Fruit fly (Drosophila melanogaster) whole organism, prepupa: ENCODE data around the gene CG5157.

ENCODE experiments used
- Blimp-1 ChIP-seq: fragments of 200-800 bp; sonication (Bioruptor generic); optimal IDR thresholded peaks from 3 replicates; lab custom pipeline; 2017; ENCODE audit warnings: missing biosample characterization, missing genetic modification characterization, mild to moderate bottlenecking, moderate library complexity, missing genetic modification reagents
- CG10631 ChIP-seq: fragments of 200-800 bp; sonication (Bioruptor generic); optimal IDR thresholded peaks from 2 replicates; lab custom pipeline; 2016; ENCODE audit warnings: missing biosample characterization, missing genetic modification characterization
- CG10669 ChIP-seq: fragments of 200-800 bp; sonication (Bioruptor generic); optimal IDR thresholded peaks from 3 replicates; lab custom pipeline; 2018; ENCODE audit warnings: missing biosample characterization, mild to moderate bottlenecking, missing genetic modification characterization, moderate library complexity
- CG11294 ChIP-seq: fragments of 200-800 bp; sonication (Bioruptor generic); IDR thresholded peaks from 2 replicates; pipeline ENCODE4 v1.3.6; 2022; ENCODE audit warnings: missing biosample characterization, missing genetic modification characterization
- CG11762 ChIP-seq: fragments of 200-800 bp; sonication (Bioruptor generic); optimal IDR thresholded peaks from 3 replicates; lab custom pipeline; 2016; ENCODE audit warnings: missing biosample characterization, missing genetic modification characterization; ENCODE audit not compliant: insufficient read depth
- CG11902 ChIP-seq: fragments of 200-800 bp; sonication (Bioruptor generic); optimal IDR thresholded peaks from 3 replicates; lab custom pipeline; 2016; ENCODE audit warnings: missing biosample characterization, missing genetic modification characterization
- CG15336 ChIP-seq: fragments of 200-800 bp; sonication (Bioruptor generic); IDR thresholded peaks from 2 replicates; pipeline ENCODE4 v1.3.6; 2022; ENCODE audit warnings: missing biosample characterization, missing genetic modification characterization
- CG1621 ChIP-seq: fragments of 200-800 bp; sonication (Bioruptor generic); optimal IDR thresholded peaks from 3 replicates; lab custom pipeline; 2018; ENCODE audit warnings: missing biosample characterization, mild to moderate bottlenecking, missing genetic modification characterization
- CG16779 ChIP-seq: fragments of 200-800 bp; sonication (Bioruptor generic); optimal IDR thresholded peaks from 3 replicates; lab custom pipeline; 2017; ENCODE audit warnings: missing biosample characterization, mild to moderate bottlenecking, missing genetic modification characterization
- CG3032 ChIP-seq: fragments of 200-800 bp; optimal IDR thresholded peaks from 2 replicates; lab custom pipeline; 2019; ENCODE audit warnings: missing biosample characterization, mild to moderate bottlenecking, missing genetic modification characterization, moderate library complexity
- CG31627 ChIP-seq: fragments of 200-800 bp; sonication (Bioruptor generic); optimal IDR thresholded peaks from 3 replicates; lab custom pipeline; 2016; ENCODE audit warnings: missing biosample characterization, missing genetic modification characterization
- CG34406 ChIP-seq: fragments of 200-800 bp; sonication (Bioruptor generic); optimal IDR thresholded peaks from 3 replicates; lab custom pipeline; 2016; ENCODE audit warnings: missing biosample characterization, missing genetic modification characterization
- CG3919 ChIP-seq: fragments of 200-800 bp; sonication (Bioruptor generic); optimal IDR thresholded peaks from 3 replicates; lab custom pipeline; 2016; ENCODE audit warnings: missing biosample characterization, missing genetic modification characterization
- CG4318 ChIP-seq: fragments of 200-800 bp; sonication (Bioruptor generic); optimal IDR thresholded peaks from 3 replicates; lab custom pipeline; 2017; ENCODE audit warnings: missing biosample characterization, mild to moderate bottlenecking, missing genetic modification characterization
- CG6163 ChIP-seq: fragments of 200-800 bp; sonication (Bioruptor generic); IDR thresholded peaks from 3 replicates; pipeline ENCODE4 v1.3.6; 2022; ENCODE audit warnings: missing biosample characterization, missing genetic modification characterization
- CG6276 ChIP-seq: fragments of 200-800 bp; sonication (Bioruptor generic); optimal IDR thresholded peaks from 2 replicates; lab custom pipeline; 2017; ENCODE audit warnings: missing biosample characterization, mild to moderate bottlenecking, missing genetic modification characterization
- CG6792 ChIP-seq: fragments of 200-800 bp; sonication (Bioruptor generic); optimal IDR thresholded peaks from 3 replicates; lab custom pipeline; 2016; ENCODE audit warnings: missing biosample characterization, missing genetic modification characterization
- CG6808 ChIP-seq: fragments of 200-800 bp; sonication (Bioruptor generic); optimal IDR thresholded peaks from 3 replicates; lab custom pipeline; 2017; ENCODE audit warnings: missing biosample characterization, missing genetic modification characterization, mild to moderate bottlenecking, moderate library complexity, missing genetic modification reagents
- CG6854 ChIP-seq: fragments of 200-800 bp; sonication (Bioruptor generic); optimal IDR thresholded peaks from 2 replicates; lab custom pipeline; 2017; ENCODE audit warnings: missing biosample characterization, mild to moderate bottlenecking, missing genetic modification characterization
- CG7368 ChIP-seq: fragments of 200-800 bp; sonication (Bioruptor generic); optimal IDR thresholded peaks from 3 replicates; lab custom pipeline; 2016; ENCODE audit warnings: missing biosample characterization, missing genetic modification characterization
- CG8319 ChIP-seq: fragments of 200-800 bp; sonication (Bioruptor generic); optimal IDR thresholded peaks from 3 replicates; lab custom pipeline; 2016; ENCODE audit warnings: missing biosample characterization, missing genetic modification characterization
- CG8632 ChIP-seq: fragments of 200-800 bp; sonication (Bioruptor generic); optimal IDR thresholded peaks from 3 replicates; lab custom pipeline; 2016; ENCODE audit warnings: missing biosample characterization, missing genetic modification characterization
- CG9139 ChIP-seq: fragments of 200-800 bp; sonication (Bioruptor generic); optimal IDR thresholded peaks from 3 replicates; lab custom pipeline; 2017; ENCODE audit warnings: missing biosample characterization, mild to moderate bottlenecking, missing genetic modification characterization
- Eip75B ChIP-seq: fragments of 200-800 bp; sonication (Bioruptor generic); optimal IDR thresholded peaks from 3 replicates; lab custom pipeline; 2016; ENCODE audit warnings: missing biosample characterization, missing genetic modification characterization
- Eip78C ChIP-seq: fragments of 200-800 bp; sonication (Bioruptor generic); peaks from one replicate; lab custom pipeline; 2016; ENCODE audit warnings: missing biosample characterization, missing genetic modification characterization
- Eip93F ChIP-seq: fragments of 200-800 bp; sonication (Bioruptor generic); optimal IDR thresholded peaks from 2 replicates; lab custom pipeline; 2016; ENCODE audit warnings: missing biosample characterization, mild to moderate bottlenecking, missing genetic modification characterization
- Ets21C ChIP-seq: fragments of 200-800 bp; sonication (Bioruptor generic); optimal IDR thresholded peaks from 3 replicates; lab custom pipeline; 2016; ENCODE audit warnings: missing biosample characterization, missing genetic modification characterization
- Gug ChIP-seq: fragments of 200-800 bp; sonication (Bioruptor generic); IDR thresholded peaks from 2 replicates; pipeline ENCODE4 v1.3.6; 2022; ENCODE audit warnings: missing biosample characterization, missing genetic modification characterization
- Hr38 ChIP-seq: sonication (Bioruptor generic); optimal IDR thresholded peaks from 2 replicates; lab custom pipeline; 2016; ENCODE audit warnings: missing biosample characterization, missing genetic modification characterization
- Hr4 ChIP-seq: fragments of 200-800 bp; sonication (Bioruptor generic); optimal IDR thresholded peaks from 3 replicates; lab custom pipeline; 2016; ENCODE audit warnings: missing biosample characterization, missing genetic modification characterization
- Met ChIP-seq: fragments of 200-800 bp; sonication (Bioruptor generic); optimal IDR thresholded peaks from 3 replicates; lab custom pipeline; 2016; ENCODE audit warnings: missing biosample characterization, missing genetic modification characterization
- Smox ChIP-seq: fragments of 200-800 bp; sonication (Bioruptor generic); optimal IDR thresholded peaks from 3 replicates; lab custom pipeline; 2016; ENCODE audit warnings: missing biosample characterization, missing genetic modification characterization
- Sox14 ChIP-seq: fragments of 200-800 bp; sonication (Bioruptor generic); optimal IDR thresholded peaks from 3 replicates; lab custom pipeline; 2016; ENCODE audit warnings: missing biosample characterization, missing genetic modification characterization
- Sox15 ChIP-seq: fragments of 200-800 bp; sonication (Bioruptor generic); optimal IDR thresholded peaks from 3 replicates; lab custom pipeline; 2016; ENCODE audit warnings: missing biosample characterization, missing genetic modification characterization
- achi ChIP-seq: fragments of 200-800 bp; sonication (Bioruptor generic); optimal IDR thresholded peaks from 3 replicates; lab custom pipeline; 2016; ENCODE audit warnings: missing biosample characterization, missing genetic modification characterization
- acj6 ChIP-seq: fragments of 200-800 bp; sonication (Bioruptor generic); optimal IDR thresholded peaks from 3 replicates; lab custom pipeline; 2016; ENCODE audit warnings: missing biosample characterization, missing genetic modification characterization
- cyc ChIP-seq: fragments of 200-800 bp; sonication (Bioruptor generic); optimal IDR thresholded peaks from 3 replicates; lab custom pipeline; 2016; ENCODE audit warnings: missing biosample characterization, missing genetic modification characterization
- dac ChIP-seq: fragments of 200-800 bp; sonication (Bioruptor generic); optimal IDR thresholded peaks from 2 replicates; lab custom pipeline; 2017; ENCODE audit warnings: missing biosample characterization, mild to moderate bottlenecking, missing genetic modification characterization
- dsx ChIP-seq: fragments of 200-800 bp; optimal IDR thresholded peaks from 3 replicates; lab custom pipeline; 2019; ENCODE audit warnings: missing biosample characterization, mild to moderate bottlenecking, missing genetic modification characterization, moderate library complexity; ENCODE audit not compliant: poor library complexity, severe bottlenecking
- eg ChIP-seq: fragments of 200-800 bp; sonication (Bioruptor generic); IDR thresholded peaks from 3 replicates; pipeline ENCODE4 v1.3.6; 2022; ENCODE audit warnings: missing biosample characterization, missing genetic modification characterization
- esn ChIP-seq: fragments of 200-800 bp; sonication (Bioruptor generic); optimal IDR thresholded peaks from 2 replicates; lab custom pipeline; 2016; ENCODE audit warnings: missing biosample characterization, mild to moderate bottlenecking, missing genetic modification characterization, moderate library complexity
- fd59A ChIP-seq: fragments of 200-800 bp; sonication (Bioruptor generic); optimal IDR thresholded peaks from 2 replicates; lab custom pipeline; 2017; ENCODE audit warnings: missing biosample characterization, mild to moderate bottlenecking, missing genetic modification characterization, missing genetic modification reagents
- fd85E ChIP-seq: fragments of 200-800 bp; sonication (Bioruptor generic); optimal IDR thresholded peaks from 3 replicates; lab custom pipeline; 2016; ENCODE audit warnings: missing biosample characterization, missing genetic modification characterization
- fkh ChIP-seq: fragments of 200-800 bp; sonication (Bioruptor generic); optimal IDR thresholded peaks from 3 replicates; lab custom pipeline; 2017; ENCODE audit warnings: missing biosample characterization, mild to moderate bottlenecking, missing genetic modification characterization, moderate library complexity
- lz ChIP-seq: fragments of 200-800 bp; sonication (Bioruptor generic); optimal IDR thresholded peaks from 3 replicates; lab custom pipeline; 2016; ENCODE audit warnings: missing biosample characterization, missing genetic modification characterization
- net ChIP-seq: fragments of 200-800 bp; sonication (Bioruptor generic); optimal IDR thresholded peaks from 3 replicates; lab custom pipeline; 2016; ENCODE audit warnings: missing biosample characterization, missing genetic modification characterization
- pdm3 ChIP-seq: fragments of 200-800 bp; sonication (Bioruptor generic); optimal IDR thresholded peaks from 3 replicates; lab custom pipeline; 2016; ENCODE audit warnings: missing biosample characterization, missing genetic modification characterization
- salr ChIP-seq, 2 experiments: fragments of 200-800 bp; sonication (Bioruptor generic); optimal IDR thresholded peaks; 3 replicates each; lab custom pipeline; 2016 to 2018; ENCODE audit warnings: missing biosample characterization in 2 of 2, missing genetic modification characterization in 2 of 2, mild to moderate bottlenecking in 1 of 2
- spab ChIP-seq: fragments of 200-800 bp; sonication (Bioruptor generic); optimal IDR thresholded peaks from 2 replicates; lab custom pipeline; 2017; ENCODE audit warnings: missing biosample characterization, mild to moderate bottlenecking, missing genetic modification characterization, missing genetic modification reagents
- ss ChIP-seq, 2 experiments: fragments of 200-800 bp; sonication (Bioruptor generic); optimal IDR thresholded peaks; 2 replicates in 1 of 2; 3 replicates in 1 of 2; lab custom pipeline; 2017 to 2018; ENCODE audit warnings: mild to moderate bottlenecking in 2 of 2, missing biosample characterization in 2 of 2, missing genetic modification characterization in 2 of 2, moderate library complexity in 1 of 2
- svp ChIP-seq: fragments of 200-800 bp; sonication (Bioruptor generic); peaks from one replicate; lab custom pipeline; 2016; ENCODE audit warnings: missing biosample characterization, missing genetic modification characterization
- topi ChIP-seq: fragments of 200-800 bp; sonication (Bioruptor generic); optimal IDR thresholded peaks from 3 replicates; lab custom pipeline; 2016; ENCODE audit warnings: missing biosample characterization, missing genetic modification characterization
- vri ChIP-seq: fragments of 200-800 bp; sonication (Bioruptor generic); optimal IDR thresholded peaks from 3 replicates; lab custom pipeline; 2016; ENCODE audit warnings: missing biosample characterization, mild to moderate bottlenecking, missing genetic modification characterization

Gene CG5157

DNA sequence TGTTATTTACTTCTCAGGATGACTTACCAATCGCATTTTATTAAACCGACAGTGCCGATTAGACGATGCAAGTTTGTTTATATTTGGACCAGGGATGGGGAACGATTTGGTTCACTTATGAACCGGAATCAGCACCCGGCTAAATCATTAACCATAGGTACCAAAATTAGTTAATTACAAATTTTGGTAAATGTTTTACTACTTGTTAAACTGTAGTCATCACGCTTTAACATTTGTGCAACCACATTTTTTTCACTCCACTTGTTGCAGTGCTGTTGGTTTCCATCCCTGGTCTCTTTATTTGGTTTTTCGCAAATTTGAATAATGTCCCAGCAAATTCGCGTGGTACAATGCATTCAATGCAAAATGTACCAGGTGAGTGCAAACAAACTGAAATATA is 32.2 kb downstream of the CG5157 start, which contains the start of the genes IntS9 and CG43295:
Gene IntS9 (minus strand): TSS at position 100 of the 400 bp plus-strand sequence.
Gene CG43295 (plus strand): TSS at position 325 of the 400 bp plus-strand sequence.
- no peak for TF ChIP-seq CG3919 (GFP tag; lab: Kevin White, UChicago)
- TF ChIP-seq acj6 = peak; percentile 91
- peak; percentile 30 for TF ChIP-seq Eip93F (GFP tag; lab: Kevin White, UChicago)
- no peak for TF ChIP-seq CG6808 (GFP tag; lab: Kevin White, UChicago)
- TF ChIP-seq Hr38 (GFP tag; lab: Kevin White, UChicago) = peak; percentile 77
- peak; percentile 77 for TF ChIP-seq CG7368 (GFP tag; lab: Kevin White, UChicago)
- peak; percentile 75 for TF ChIP-seq CG8632 (GFP tag; lab: Kevin White, UChicago)
- TF ChIP-seq CG6276 (GFP tag; lab: Kevin White, UChicago) = no peak
- peak; percentile 80 for TF ChIP-seq CG15336 (GFP tag; lab: Robert Waterston, UW)
- TF ChIP-seq Gug (GFP tag; lab: Robert Waterston, UW) = peak; percentile 70
- TF ChIP-seq Smox (GFP tag; lab: Kevin White, UChicago) = no peak
- no peak for TF ChIP-seq fd85E (GFP tag; lab: Kevin White, UChicago)
- TF ChIP-seq Sox14 = peak; percentile 97
- TF ChIP-seq CG34406 (GFP tag; lab: Kevin White, UChicago) = no peak
- no peak for TF ChIP-seq pdm3
- TF ChIP-seq Met = no peak
- no peak for TF ChIP-seq dsx (GFP tag; lab: Kevin White, UChicago)
- TF ChIP-seq CG1621 (tag; lab: Kevin White, UChicago) = no peak
- TF ChIP-seq net (GFP tag; lab: Kevin White, UChicago) = no peak
- no peak for TF ChIP-seq achi (GFP tag; lab: Kevin White, UChicago)
- TF ChIP-seq CG6854 (GFP tag; lab: Kevin White, UChicago) = no peak
- TF ChIP-seq CG6163 (GFP tag; lab: Robert Waterston, UW) = peak; percentile 91
- no peak for TF ChIP-seq Eip78C (GFP tag; lab: Kevin White, UChicago)
- TF ChIP-seq vri (GFP tag; lab: Kevin White, UChicago) = no peak
- TF ChIP-seq CG8319 (GFP tag; lab: Kevin White, UChicago) = peak; percentile 83
- TF ChIP-seq CG10631 (GFP tag; lab: Kevin White, UChicago) = peak; percentile 87
- TF ChIP-seq CG10669 (GFP tag; lab: Kevin White, UChicago) = no peak
- no peak for TF ChIP-seq dac
- peak; percentile 90 for TF ChIP-seq lz (GFP tag; lab: Kevin White, UChicago)
- peak; percentile 76 for TF ChIP-seq CG3032 (tag; lab: Kevin White, UChicago)
- TF ChIP-seq eg (GFP tag; lab: Robert Waterston, UW) = peak; percentile 87
- no peak for TF ChIP-seq spab (GFP tag; lab: Kevin White, UChicago)
- peak in 1 of 2 experiments; percentile 62 for TF ChIP-seq salr (GFP tag; optimal IDR thresholded peaks at IDR 0.05; lab: Kevin White, UChicago)
- TF ChIP-seq CG11762 (GFP tag; lab: Kevin White, UChicago) = peak; percentile 84
- no peak for TF ChIP-seq ss (GFP tag; optimal IDR thresholded peaks at IDR 0.05; lab: Kevin White, UChicago)
- TF ChIP-seq CG11902 (GFP tag; lab: Kevin White, UChicago) = peak; percentile 71
- TF ChIP-seq CG6792 (GFP tag; lab: Kevin White, UChicago) = peak; percentile 85
- no peak for TF ChIP-seq CG16779 (tag; lab: Kevin White, UChicago)
- TF ChIP-seq Sox15 = peak; percentile 76
- TF ChIP-seq topi (GFP tag; lab: Kevin White, UChicago) = no peak
- no peak for TF ChIP-seq svp (GFP tag; lab: Kevin White, UChicago)
- TF ChIP-seq Ets21C = peak; percentile 88
- peak; percentile 58 for TF ChIP-seq fd59A (GFP tag; lab: Kevin White, UChicago)
- TF ChIP-seq Eip75B (GFP tag; lab: Kevin White, UChicago) = no peak
- TF ChIP-seq CG11294 = peak; percentile 64
- no peak for TF ChIP-seq Hr4
- peak; percentile 92 for TF ChIP-seq CG31627 (GFP tag; lab: Kevin White, UChicago)
- no peak for TF ChIP-seq CG9139 (GFP tag; lab: Kevin White, UChicago)
- peak; percentile 91 for TF ChIP-seq cyc (GFP tag; lab: Kevin White, UChicago)
- peak; percentile 93 for TF ChIP-seq esn (GFP tag; lab: Kevin White, UChicago)
- TF ChIP-seq Blimp-1 (GFP tag; lab: Kevin White, UChicago) = no peak
- no peak for TF ChIP-seq CG4318 (GFP tag; lab: Kevin White, UChicago)
- peak; percentile 46 for TF ChIP-seq fkh (GFP tag; lab: Kevin White, UChicago)
